Worm (Caenorhabditis elegans): ENCODE results near the gene bath-44.

bath-44 gene

ce11 chrII:7394690-7395054 lies at the start of gene bath-44:
Gene bath-44 (plus strand): TSS chrII:7394955.
- TF ChIP-seq tab-1 (GFP tag; IDR thresholded peaks at IDR 0.05) (no peak), ztf-23 (GFP tag; IDR thresholded peaks at IDR 0.05) (no peak), flt-1 (GFP tag; IDR thresholded peaks at IDR 0.05) (no peak), T22C8.4 (GFP tag; IDR thresholded peaks at IDR 0.05) (no peak), ref-1 (GFP tag; conservative IDR thresholded peaks at IDR 0.05) (no peak), cog-1 (tag; optimal IDR thresholded peaks at IDR 0.05) (no peak), ztf-29 (GFP tag; IDR thresholded peaks at IDR 0.05) (no peak), med-1 (GFP tag; optimal IDR thresholded peaks at IDR 0.05; ENCODE audit: insufficient read depth) (no peak), klf-2 (GFP tag; conservative IDR thresholded peaks at IDR 0.05) (no peak)

DNA sequence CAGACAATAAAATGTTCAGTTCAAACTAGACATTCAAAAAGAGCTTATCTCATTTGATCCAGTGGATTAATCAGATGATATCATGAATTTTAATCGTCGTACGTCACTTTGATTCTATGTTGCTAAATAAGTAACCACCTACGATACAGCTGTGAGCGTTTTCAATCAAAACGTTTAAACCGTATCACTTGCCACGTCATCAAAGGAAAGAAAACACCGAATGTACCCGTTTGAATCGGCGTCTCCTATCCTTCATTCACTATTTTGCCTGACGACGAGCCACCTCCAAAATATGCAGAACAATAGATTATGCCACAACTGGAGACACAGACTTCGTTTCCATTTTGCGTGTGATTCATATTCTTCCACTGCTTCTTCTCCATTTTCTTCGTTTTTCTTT lies 48.9 kb upstream of the bath-44 start:
- TF ChIP-seq flt-1 (GFP tag; IDR thresholded peaks at IDR 0.05) (no peak), cog-1 (tag; optimal IDR thresholded peaks at IDR 0.05) (no peak), ztf-29 (GFP tag; IDR thresholded peaks at IDR 0.05) (no peak), med-1 (GFP tag; optimal IDR thresholded peaks at IDR 0.05; ENCODE audit: insufficient read depth) (no peak), klf-2 (GFP tag; conservative IDR thresholded peaks at IDR 0.05) (no peak), ztf-23 (GFP tag; IDR thresholded peaks at IDR 0.05) (no peak), T22C8.4 (GFP tag; IDR thresholded peaks at IDR 0.05) (no peak), ref-1 (GFP tag; conservative IDR thresholded peaks at IDR 0.05) (no peak), tab-1 (GFP tag; IDR thresholded peaks at IDR 0.05) (no peak)

DNA sequence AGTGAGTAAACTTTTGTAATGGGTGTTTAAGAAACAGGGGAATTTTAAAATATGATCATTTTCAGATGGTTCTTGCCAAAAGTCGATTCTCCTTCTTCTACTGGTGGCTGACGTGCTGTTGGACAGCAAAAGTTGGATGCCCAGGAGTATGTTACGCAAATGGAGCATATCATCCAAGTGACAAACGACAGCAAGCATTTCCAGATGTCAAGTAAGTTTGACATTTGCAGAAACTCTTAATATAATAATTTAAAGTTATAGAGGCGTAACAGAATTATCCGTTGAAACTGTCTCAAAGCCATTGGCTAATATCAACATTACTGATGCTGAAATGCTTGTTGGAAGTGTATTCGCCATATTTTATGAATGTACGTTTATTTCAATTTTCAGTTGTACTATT lies 46.7 kb upstream of the bath-44 start:
- TF ChIP-seq flt-1 (GFP tag; IDR thresholded peaks at IDR 0.05) = no peak
- TF ChIP-seq tab-1 (GFP tag; IDR thresholded peaks at IDR 0.05) = no peak
- no peak for TF ChIP-seq ztf-29 (GFP tag; IDR thresholded peaks at IDR 0.05)
- TF ChIP-seq cog-1 (tag; optimal IDR thresholded peaks at IDR 0.05) = no peak
- TF ChIP-seq klf-2 (GFP tag; conservative IDR thresholded peaks at IDR 0.05) = no peak
- TF ChIP-seq med-1 (GFP tag; optimal IDR thresholded peaks at IDR 0.05; ENCODE audit: insufficient read depth) = no peak
- no peak for TF ChIP-seq ref-1 (GFP tag; conservative IDR thresholded peaks at IDR 0.05)
- no peak for TF ChIP-seq ztf-23 (GFP tag; IDR thresholded peaks at IDR 0.05)
- no peak for TF ChIP-seq T22C8.4 (GFP tag; IDR thresholded peaks at IDR 0.05)

DNA sequence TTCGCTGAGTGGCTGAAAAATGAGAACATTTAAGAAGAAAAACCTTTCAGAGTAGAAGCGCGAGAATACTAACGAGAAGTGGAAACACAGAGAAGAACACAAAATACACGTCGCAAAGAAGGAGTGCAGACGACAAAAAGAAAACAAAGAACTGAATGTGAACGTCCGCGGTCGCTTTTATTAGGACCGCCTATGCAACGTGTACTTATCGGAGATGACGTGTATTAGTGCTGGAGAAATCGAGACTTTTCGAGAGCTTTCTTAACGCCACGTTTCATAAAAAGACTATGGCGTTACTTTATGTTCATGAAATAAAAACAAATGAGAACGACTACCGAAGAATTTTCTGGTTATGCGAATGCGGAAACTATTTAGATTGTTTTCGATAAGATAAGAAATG lies 42.2 kb upstream of the bath-44 start, which contains the start of gene hsp-4:
hsp-4 (minus strand) TSS at position 139 of the 400 bp plus-strand sequence.
- TF ChIP-seq ztf-29 (GFP tag; IDR thresholded peaks at IDR 0.05) = no peak
- no peak for TF ChIP-seq klf-2 (GFP tag; conservative IDR thresholded peaks at IDR 0.05)
- no peak for TF ChIP-seq ref-1 (GFP tag; conservative IDR thresholded peaks at IDR 0.05)
- no peak for TF ChIP-seq med-1 (GFP tag; optimal IDR thresholded peaks at IDR 0.05; ENCODE audit: insufficient read depth)
- TF ChIP-seq T22C8.4 (GFP tag; IDR thresholded peaks at IDR 0.05) = no peak
- TF ChIP-seq flt-1 (GFP tag; IDR thresholded peaks at IDR 0.05) = no peak
- no peak for TF ChIP-seq ztf-23 (GFP tag; IDR thresholded peaks at IDR 0.05)
- no peak for TF ChIP-seq cog-1 (tag; optimal IDR thresholded peaks at IDR 0.05)
- TF ChIP-seq tab-1 (GFP tag; IDR thresholded peaks at IDR 0.05) = no peak

ce11 chrII:7353027-7353426 lies 41.7 kb upstream of the bath-44 start:
- TF ChIP-seq flt-1 (GFP tag; IDR thresholded peaks at IDR 0.05) (0 out of 2 replicates have a peak, but pooled peaks have one; percentile 33), cog-1 (tag; optimal IDR thresholded peaks at IDR 0.05) (no peak)

ce11 chrII:7356326-7356725 lies 38.4 kb upstream of the bath-44 start, which contains the start of gene haf-2:
Gene haf-2 (minus strand): TSS chrII:7356426.
- TF ChIP-seq klf-2 (GFP tag; conservative IDR thresholded peaks at IDR 0.05) (no peak), tab-1 (GFP tag; IDR thresholded peaks at IDR 0.05) (no peak), ztf-23 (GFP tag; IDR thresholded peaks at IDR 0.05) (no peak), med-1 (GFP tag; optimal IDR thresholded peaks at IDR 0.05; ENCODE audit: insufficient read depth) (no peak), cog-1 (tag; optimal IDR thresholded peaks at IDR 0.05) (no peak), ztf-29 (GFP tag; IDR thresholded peaks at IDR 0.05) (no peak), ref-1 (GFP tag; conservative IDR thresholded peaks at IDR 0.05) (no peak), flt-1 (GFP tag; IDR thresholded peaks at IDR 0.05) (no peak), T22C8.4 (GFP tag; IDR thresholded peaks at IDR 0.05) (no peak)

- no peak for TF ChIP-seq med-1 (GFP tag; optimal IDR thresholded peaks at IDR 0.05; ENCODE audit: insufficient read depth)
- no peak for TF ChIP-seq tab-1 (GFP tag; IDR thresholded peaks at IDR 0.05)
- no peak for TF ChIP-seq T22C8.4 (GFP tag; IDR thresholded peaks at IDR 0.05)
- TF ChIP-seq klf-2 (GFP tag; conservative IDR thresholded peaks at IDR 0.05) = no peak
- no peak for TF ChIP-seq flt-1 (GFP tag; IDR thresholded peaks at IDR 0.05)
- TF ChIP-seq ztf-29 (GFP tag; IDR thresholded peaks at IDR 0.05) = no peak
- TF ChIP-seq ref-1 (GFP tag; conservative IDR thresholded peaks at IDR 0.05) = no peak
- no peak for TF ChIP-seq ztf-23 (GFP tag; IDR thresholded peaks at IDR 0.05)
Measured at ce11 chrII:7356773-7357172, 38.0 kb upstream of the bath-44 start.

ce11 chrII:7357176-7357575 lies 37.6 kb upstream of the bath-44 start:
- TF ChIP-seq cog-1 (tag; optimal IDR thresholded peaks at IDR 0.05) (no peak), flt-1 (GFP tag; IDR thresholded peaks at IDR 0.05) (no peak), klf-2 (GFP tag; conservative IDR thresholded peaks at IDR 0.05) (no peak), tab-1 (GFP tag; IDR thresholded peaks at IDR 0.05) (no peak), T22C8.4 (GFP tag; IDR thresholded peaks at IDR 0.05) (no peak), ref-1 (GFP tag; conservative IDR thresholded peaks at IDR 0.05) (no peak), ztf-29 (GFP tag; IDR thresholded peaks at IDR 0.05) (no peak), med-1 (GFP tag; optimal IDR thresholded peaks at IDR 0.05; ENCODE audit: insufficient read depth) (no peak), ztf-23 (GFP tag; IDR thresholded peaks at IDR 0.05) (no peak)

ce11 chrII:7358489-7358943 lies 36.2 kb upstream of the bath-44 start, which contains the start of gene insc-1:
Gene insc-1 (plus strand): TSS chrII:7358893.
- TF ChIP-seq T22C8.4 (GFP tag; IDR thresholded peaks at IDR 0.05) (no peak), tab-1 (GFP tag; IDR thresholded peaks at IDR 0.05) (no peak), med-1 (GFP tag; optimal IDR thresholded peaks at IDR 0.05; ENCODE audit: insufficient read depth) (no peak), ref-1 (GFP tag; conservative IDR thresholded peaks at IDR 0.05) (no peak), flt-1 (GFP tag; IDR thresholded peaks at IDR 0.05) (no peak), ztf-23 (GFP tag; IDR thresholded peaks at IDR 0.05) (no peak), ztf-29 (GFP tag; IDR thresholded peaks at IDR 0.05) (no peak), klf-2 (GFP tag; conservative IDR thresholded peaks at IDR 0.05) (no peak), cog-1 (tag; optimal IDR thresholded peaks at IDR 0.05) (no peak)

DNA sequence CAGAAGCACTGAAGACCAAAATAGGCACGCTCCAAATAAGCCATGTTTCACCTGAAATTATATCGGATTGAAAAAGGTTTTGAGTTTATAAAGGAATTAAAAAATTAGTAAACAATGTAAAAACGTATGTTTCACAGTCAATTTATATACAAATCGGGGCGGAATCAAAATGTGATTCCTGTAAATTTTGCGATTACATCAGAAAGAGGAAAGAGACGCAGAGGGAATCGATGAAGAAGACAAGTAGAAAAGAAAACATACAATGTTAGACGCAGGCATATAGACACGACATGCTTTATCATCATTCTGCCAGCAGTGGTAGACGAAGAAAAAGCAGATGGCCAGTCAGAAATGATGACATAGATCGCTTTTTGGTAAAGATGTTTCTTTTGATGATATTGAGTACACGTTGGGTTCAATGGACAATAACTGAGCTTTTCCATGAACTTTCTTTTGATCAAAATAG lies 30.7 kb upstream of the bath-44 start, which contains the start of gene msra-1:
msra-1 (minus strand) TSS at position 51 of the 466 bp plus-strand sequence.
- TF ChIP-seq tab-1 (GFP tag; IDR thresholded peaks at IDR 0.05) (no peak), flt-1 (GFP tag; IDR thresholded peaks at IDR 0.05) (no peak), cog-1 (tag; optimal IDR thresholded peaks at IDR 0.05) (peak; percentile 66), klf-2 (GFP tag; conservative IDR thresholded peaks at IDR 0.05) (no peak)
